Worm (Caenorhabditis elegans) whole organism, L1 larva: Measurements from ENCODE around the gene lrr-1.

ENCODE experiments used
- C34B4.2 ChIP-seq: sonication (generic microtip); optimal IDR thresholded peaks from 2 replicates; lab custom pipeline; 2017; ENCODE audit warnings: mild to moderate bottlenecking, missing genetic modification characterization, missing compliant biosample characterization
- Y116A8C.19 ChIP-seq: sonication (generic microtip); optimal IDR thresholded peaks from 2 replicates; lab custom pipeline; 2016; ENCODE audit warnings: missing compliant biosample characterization, missing genetic modification characterization, borderline replicate concordance
- aha-1 ChIP-seq: fragments of 150-350 bp; optimal IDR thresholded peaks from 2 replicates; lab custom pipeline; 2014; ENCODE audit warnings: missing biosample characterization, missing genetic modification characterization
- blmp-1 ChIP-seq: fragments of 150-350 bp; optimal IDR thresholded peaks from 2 replicates; lab custom pipeline; 2014; ENCODE audit warnings: missing biosample characterization, missing genetic modification characterization
- ceh-63 ChIP-seq: fragments of 200-800 bp; sonication (Bioruptor generic); optimal IDR thresholded peaks from 2 replicates; lab custom pipeline; 2018; ENCODE audit warnings: mild to moderate bottlenecking, missing genetic modification characterization, missing compliant biosample characterization
- ceh-82 ChIP-seq, 3 experiments: fragments of 150-350 bp in 1 of 3; sonication (generic microtip) in 2 of 3; optimal IDR thresholded peaks; 2 replicates each; lab custom pipeline; 2014 to 2017; ENCODE audit warnings: missing biosample characterization in 3 of 3, missing genetic modification characterization in 3 of 3
- ceh-90 ChIP-seq: sonication (generic microtip); optimal IDR thresholded peaks from 2 replicates; lab custom pipeline; 2016; ENCODE audit warnings: missing genetic modification characterization, missing compliant biosample characterization
- ces-1 ChIP-seq: fragments of 150-350 bp; optimal IDR thresholded peaks from 2 replicates; lab custom pipeline; 2014; ENCODE audit warnings: missing biosample characterization, missing genetic modification reagents, missing genetic modification characterization
- efl-1 ChIP-seq, 4 experiments: fragments of 150-350 bp; optimal IDR thresholded peaks in 3 of 4; peaks in 1 of 4; 1 replicate in 1 of 4; 2 replicates in 3 of 4; lab custom pipeline; 2014; ENCODE audit warnings: missing biosample characterization in 2 of 4, missing genetic modification characterization in 2 of 4, missing genetic modification reagents in 2 of 4
- egl-27 ChIP-seq, 2 experiments: fragments of 150-350 bp in 1 of 2; sonication (generic microtip); optimal IDR thresholded peaks; 3 replicates each; lab custom pipeline; 2017 to 2018; ENCODE audit warnings: missing biosample characterization in 2 of 2, missing genetic modification characterization in 2 of 2, missing genetic modification reagents in 2 of 2
- elt-3 ChIP-seq, 6 experiments: fragments of 150-350 bp in 1 of 6; sonication (generic microtip); optimal IDR thresholded peaks; 2 replicates each; lab custom pipeline; 2017 to 2018; ENCODE audit warnings: missing biosample characterization in 6 of 6, missing genetic modification characterization in 6 of 6, inconsistent platforms in 1 of 6
- fkh-8 ChIP-seq: sonication (generic microtip); optimal IDR thresholded peaks from 2 replicates; lab custom pipeline; 2016; ENCODE audit warnings: mild to moderate bottlenecking, missing genetic modification characterization, missing compliant biosample characterization
- grh-1 ChIP-seq: fragments of 200-800 bp; sonication (Bioruptor generic); IDR thresholded peaks from 2 replicates; pipeline ENCODE4 v1.3.6; 2022; ENCODE audit warnings: missing genetic modification reagents, missing genetic modification characterization, missing compliant biosample characterization
- lin-13 ChIP-seq: fragments of 150-350 bp; optimal IDR thresholded peaks from 2 replicates; lab custom pipeline; 2014; ENCODE audit warnings: missing biosample characterization, missing genetic modification reagents, missing genetic modification characterization
- lin-14 ChIP-seq: fragments of 200-800 bp; sonication (Bioruptor generic); optimal IDR thresholded peaks from 2 replicates; lab custom pipeline; 2018; ENCODE audit warnings: mild to moderate bottlenecking, missing genetic modification characterization, moderate library complexity, missing compliant biosample characterization
- lin-15B ChIP-seq: fragments of 150-350 bp; sonication (generic microtip); optimal IDR thresholded peaks from 3 replicates; lab custom pipeline; 2014; ENCODE audit warnings: missing biosample characterization, missing genetic modification characterization
- lin-35 ChIP-seq, 2 experiments: fragments of 150-350 bp; optimal IDR thresholded peaks; 2 replicates each; lab custom pipeline; 2014; ENCODE audit warnings: missing biosample characterization in 2 of 2, missing genetic modification characterization in 2 of 2, missing genetic modification reagents in 2 of 2
- lsy-2 ChIP-seq, 2 experiments: fragments of 150-350 bp; optimal IDR thresholded peaks; 2 replicates each; lab custom pipeline; 2014; ENCODE audit warnings: missing biosample characterization in 2 of 2, missing genetic modification characterization in 2 of 2
- mdl-1 ChIP-seq, 2 experiments: fragments of 150-350 bp; optimal IDR thresholded peaks; 2 replicates each; lab custom pipeline; 2014 to 2017; ENCODE audit warnings: missing biosample characterization in 2 of 2, missing genetic modification characterization in 2 of 2, inconsistent platforms in 1 of 2
- mep-1 ChIP-seq: fragments of 150-350 bp; optimal IDR thresholded peaks from 2 replicates; lab custom pipeline; 2014; ENCODE audit warnings: missing biosample characterization, missing genetic modification characterization
- nhr-11 ChIP-seq: fragments of 150-350 bp; optimal IDR thresholded peaks from 2 replicates; lab custom pipeline; 2014; ENCODE audit warnings: missing biosample characterization, missing genetic modification characterization
- nhr-20 ChIP-seq: sonication (generic microtip); optimal IDR thresholded peaks from 2 replicates; lab custom pipeline; 2016; ENCODE audit warnings: mild to moderate bottlenecking, missing genetic modification characterization, missing compliant biosample characterization
- nhr-28 ChIP-seq: fragments of 150-350 bp; optimal IDR thresholded peaks from 2 replicates; lab custom pipeline; 2014; ENCODE audit warnings: missing biosample characterization, missing genetic modification characterization
- nhr-47 ChIP-seq: sonication (generic microtip); optimal IDR thresholded peaks from 2 replicates; lab custom pipeline; 2016; ENCODE audit warnings: mild to moderate bottlenecking, missing genetic modification characterization, moderate library complexity, missing compliant biosample characterization
- nhr-71 ChIP-seq: sonication (generic microtip); optimal IDR thresholded peaks from 2 replicates; lab custom pipeline; 2016; ENCODE audit warnings: mild to moderate bottlenecking, missing genetic modification characterization, moderate library complexity, missing compliant biosample characterization
- nhr-76 ChIP-seq: sonication (generic microtip); optimal IDR thresholded peaks from 2 replicates; lab custom pipeline; 2017; ENCODE audit warnings: missing biosample characterization, missing genetic modification characterization
- nhr-85 ChIP-seq: sonication (generic microtip); peaks from one replicate; lab custom pipeline; 2016; ENCODE audit warnings: missing genetic modification characterization, inconsistent platforms, missing compliant biosample characterization
- nhr-90 ChIP-seq: sonication (generic microtip); optimal IDR thresholded peaks from 2 replicates; lab custom pipeline; 2016; ENCODE audit warnings: mild to moderate bottlenecking, missing genetic modification characterization, missing compliant biosample characterization; ENCODE audit not compliant: poor library complexity
- pax-3 ChIP-seq: fragments of 200-800 bp; sonication (Bioruptor generic); optimal IDR thresholded peaks from 2 replicates; lab custom pipeline; 2018; ENCODE audit warnings: mild to moderate bottlenecking, missing genetic modification characterization, moderate library complexity, missing compliant biosample characterization
- rnt-1 ChIP-seq: sonication (generic microtip); optimal IDR thresholded peaks from 2 replicates; lab custom pipeline; 2016; ENCODE audit warnings: mild to moderate bottlenecking, missing genetic modification characterization, moderate library complexity, missing compliant biosample characterization
- skn-1 ChIP-seq: fragments of 150-350 bp; optimal IDR thresholded peaks from 2 replicates; lab custom pipeline; 2014; ENCODE audit warnings: missing biosample characterization, missing genetic modification characterization
- snpc-4 ChIP-seq: fragments of 150-350 bp; optimal IDR thresholded peaks from 2 replicates; lab custom pipeline; 2014; ENCODE audit warnings: missing biosample characterization, missing genetic modification characterization
- snu-23 ChIP-seq: sonication (generic microtip); optimal IDR thresholded peaks from 2 replicates; lab custom pipeline; 2016; ENCODE audit warnings: missing genetic modification characterization, missing compliant biosample characterization
- sox-4 ChIP-seq: sonication (generic microtip); optimal IDR thresholded peaks from 2 replicates; lab custom pipeline; 2016; ENCODE audit warnings: missing genetic modification characterization, missing compliant biosample characterization
- tbx-2 ChIP-seq: sonication (generic microtip); optimal IDR thresholded peaks from 2 replicates; lab custom pipeline; 2016; ENCODE audit warnings: missing genetic modification characterization, missing compliant biosample characterization
- unc-130 ChIP-seq: fragments of 150-350 bp; optimal IDR thresholded peaks from 2 replicates; lab custom pipeline; 2017; ENCODE audit warnings: missing biosample characterization, missing genetic modification characterization, inconsistent platforms
- unc-30 ChIP-seq: sonication (generic microtip); optimal IDR thresholded peaks from 2 replicates; lab custom pipeline; 2017; ENCODE audit warnings: missing biosample characterization, missing genetic modification characterization
- unc-62 ChIP-seq: fragments of 150-350 bp; optimal IDR thresholded peaks from 2 replicates; lab custom pipeline; 2014; ENCODE audit warnings: missing biosample characterization, missing genetic modification reagents, missing genetic modification characterization

lrr-1 gene

ce11 chrII:5050776-5051175 lies 14.5 kb upstream of the lrr-1 start:
- TF ChIP-seq ceh-90 (no peak), efl-1 (optimal IDR thresholded peaks at IDR 0.05; lab: Kevin White, UChicago) (no peak), efl-1 (GFP tag; optimal IDR thresholded peaks at IDR 0.05 in 1 of 2; lab: Kevin White, UChicago) (peak in 1 of 2 experiments; percentile 93)

- TF ChIP-seq pax-3 (no peak), unc-130 (tag; lab: Kevin White, UChicago) (peak; percentile 40), C34B4.2 (tag; lab: Kevin White, UChicago) (no peak), fkh-8 (no peak), nhr-90 (tag; lab: Kevin White, UChicago) (no peak), Y116A8C.19 (no peak), snu-23 (GFP tag; lab: Kevin White, UChicago) (peak; percentile 31), sox-4 (no peak), unc-62 (GFP tag; lab: Kevin White, UChicago) (no peak), tbx-2 (tag; lab: Kevin White, UChicago) (peak; percentile 38), blmp-1 (peak; percentile 65), nhr-28 (no peak), snpc-4 (tag; lab: Kevin White, UChicago) (no peak), lsy-2 (tag; optimal IDR thresholded peaks at IDR 0.05; lab: Kevin White, UChicago) (peak in 1 of 2 experiments; percentile 15), mep-1 (tag; lab: Kevin White, UChicago) (peak; percentile 52), ces-1 (GFP tag; lab: Kevin White, UChicago) (no peak), nhr-11 (tag; lab: Kevin White, UChicago) (no peak), unc-30 (no peak), lin-14 (GFP tag; lab: Kevin White, UChicago) (peak; percentile 69), nhr-71 (tag; lab: Kevin White, UChicago) (peak; percentile 24), aha-1 (tag; lab: Kevin White, UChicago) (no peak), lin-15B (tag; lab: Kevin White, UChicago) (no peak), ceh-90 (no peak), rnt-1 (peak; percentile 45), ceh-82 (tag; optimal IDR thresholded peaks at IDR 0.05; lab: Kevin White, UChicago) (no peak), mdl-1 (tag; optimal IDR thresholded peaks at IDR 0.05; lab: Kevin White, UChicago) (peak in 1 of 2 experiments; percentile 44), elt-3 (tag; optimal IDR thresholded peaks at IDR 0.05; lab: Kevin White, UChicago) (peak in 2 of 6 experiments; percentile 19 to 46), nhr-85 (tag; lab: Kevin White, UChicago) (peak; percentile 81), grh-1 (GFP tag; lab: Robert Waterston, UW) (no peak), ceh-63 (GFP tag; lab: Kevin White, UChicago) (no peak), lin-13 (GFP tag; lab: Kevin White, UChicago) (no peak)
These were observed 13.7 kb upstream of the lrr-1 start, which contains the start of gene F33G12.6 for ce11 chrII:5049865-5050342. TSS of gene F33G12.6 (plus strand) at chrII:5049915.

- TF ChIP-seq nhr-85 (tag; lab: Kevin White, UChicago) (peak; percentile 77), nhr-47 (tag; lab: Kevin White, UChicago) (no peak), lin-35 (GFP tag; optimal IDR thresholded peaks at IDR 0.05; lab: Kevin White, UChicago) (peak in 1 of 2 experiments; percentile 15), skn-1 (tag; lab: Kevin White, UChicago) (no peak), tbx-2 (tag; lab: Kevin White, UChicago) (peak; percentile 34), unc-62 (GFP tag; lab: Kevin White, UChicago) (no peak), nhr-90 (tag; lab: Kevin White, UChicago) (peak; percentile 10), egl-27 (tag; optimal IDR thresholded peaks at IDR 0.05; lab: Kevin White, UChicago) (no peak), efl-1 (optimal IDR thresholded peaks at IDR 0.05; lab: Kevin White, UChicago) (no peak), efl-1 (GFP tag; optimal IDR thresholded peaks at IDR 0.05 in 1 of 2; lab: Kevin White, UChicago) (no peak), lin-14 (GFP tag; lab: Kevin White, UChicago) (peak; percentile 43), nhr-76 (no peak), blmp-1 (peak; percentile 42), nhr-20 (peak; percentile 38), lsy-2 (tag; optimal IDR thresholded peaks at IDR 0.05; lab: Kevin White, UChicago) (peak in 1 of 2 experiments; percentile 15), grh-1 (GFP tag; lab: Robert Waterston, UW) (peak; percentile 48), mep-1 (tag; lab: Kevin White, UChicago) (peak; percentile 16)
These were observed 13.0 kb upstream of the lrr-1 start for ce11 chrII:5049249-5049648.
